Fruit fly (Drosophila melanogaster): ENCODE data around the gene CG12523.
A peak's percentile ranks its signal among the peaks of the same experiment; 100 is the strongest.

Gene CG12523

dm6 chr3L:10769218-10770018, 31.6 kb upstream of the CG12523 start (continued):
- TF ChIP-seq gce (GFP tag; IDR thresholded peaks at IDR 0.05), result peak; percentile 80; the same call in 2 of the 3 replicates
- TF ChIP-seq sob (GFP tag; IDR thresholded peaks at IDR 0.05), result peak; percentile 74
- TF ChIP-seq sim (GFP tag; IDR thresholded peaks at IDR 0.05), result peak; percentile 94
- no peak for TF ChIP-seq eyg (GFP tag; optimal IDR thresholded peaks at IDR 0.05)
- peak; percentile 72 for TF ChIP-seq CG4707 (GFP tag; optimal IDR thresholded peaks at IDR 0.05)
- peak; percentile 91 for TF ChIP-seq sqz (GFP tag; optimal IDR thresholded peaks at IDR 0.05)
- peak; percentile 39 for TF ChIP-seq Atf-2 (GFP tag; optimal IDR thresholded peaks at IDR 0.05)
- peak; percentile 85 for TF ChIP-seq peb (GFP tag; IDR thresholded peaks at IDR 0.05)
- no peak for TF ChIP-seq CG14860 (GFP tag; IDR thresholded peaks at IDR 0.05; ENCODE audit: partially characterized antibody)
- peak; percentile 73 for TF ChIP-seq danr (GFP tag; IDR thresholded peaks at IDR 0.05)
- TF ChIP-seq CG10979 (tag; optimal IDR thresholded peaks at IDR 0.05), result peak; percentile 99
- TF ChIP-seq ash1 (GFP tag; optimal IDR thresholded peaks at IDR 0.05), result no peak
- TF ChIP-seq CG34376 (GFP tag; optimal IDR thresholded peaks at IDR 0.05), result no peak
- no peak for TF ChIP-seq maf-S (GFP tag; optimal IDR thresholded peaks at IDR 0.05)
- peak; percentile 13 for TF ChIP-seq Fer1 (GFP tag; optimal IDR thresholded peaks at IDR 0.05)
- TF ChIP-seq CG33213 (GFP tag; optimal IDR thresholded peaks at IDR 0.05), result peak; percentile 27
- peak; percentile 16; the same call in 1 of the 2 replicates for TF ChIP-seq CG14441 (GFP tag; IDR thresholded peaks at IDR 0.05)
- no peak for TF ChIP-seq bbx (GFP tag; IDR thresholded peaks at IDR 0.05; ENCODE audit: partially characterized antibody)
- TF ChIP-seq Dip3 (GFP tag; optimal IDR thresholded peaks at IDR 0.05), result no peak
- peak; percentile 88 for TF ChIP-seq CG1233 (GFP tag; optimal IDR thresholded peaks at IDR 0.05)
- peak; percentile 94 for TF ChIP-seq D19A (tag; optimal IDR thresholded peaks at IDR 0.05)
- peak; percentile 39 for TF ChIP-seq CG17802 (tag; optimal IDR thresholded peaks at IDR 0.05)
- TF ChIP-seq CG10431 (GFP tag; optimal IDR thresholded peaks at IDR 0.05), result peak; percentile 88
- TF ChIP-seq CG2120 (GFP tag; optimal IDR thresholded peaks at IDR 0.05), result no peak
- no peak for TF ChIP-seq Doc3 (GFP tag; IDR thresholded peaks at IDR 0.05; ENCODE audit: partially characterized antibody)
- no peak for TF ChIP-seq CG7987 (GFP tag; optimal IDR thresholded peaks at IDR 0.05)
- TF ChIP-seq chm (GFP tag; IDR thresholded peaks at IDR 0.05), result peak; percentile 90
- peak; percentile 66 for TF ChIP-seq CG2116 (GFP tag; optimal IDR thresholded peaks at IDR 0.05)
- no peak for TF ChIP-seq Mes4 (GFP tag; optimal IDR thresholded peaks at IDR 0.05)
- peak; percentile 85 for TF ChIP-seq psq (GFP tag; optimal IDR thresholded peaks at IDR 0.05)
- peak; percentile 57 to 73 for TF ChIP-seq Hr51 (GFP tag; optimal IDR thresholded peaks at IDR 0.05)
- TF ChIP-seq CG16813 (GFP tag; IDR thresholded peaks at IDR 0.05; ENCODE audit: partially characterized antibody), result no peak
- no peak for TF ChIP-seq ato (GFP tag; IDR thresholded peaks at IDR 0.05; ENCODE audit: partially characterized antibody)
- 0 out of 2 replicates have a peak, but pooled peaks have one; percentile 50 for TF ChIP-seq dimm (GFP tag; IDR thresholded peaks at IDR 0.05)
- peak; percentile 84 for TF ChIP-seq CG11695 (GFP tag; IDR thresholded peaks at IDR 0.05)
- peak; percentile 81 for TF ChIP-seq Sox102F (GFP tag; optimal IDR thresholded peaks at IDR 0.05)
- TF ChIP-seq CG2199 (GFP tag; IDR thresholded peaks at IDR 0.05), result peak; percentile 98
- TF ChIP-seq CG7357 (GFP tag; IDR thresholded peaks at IDR 0.05), result peak; percentile 77; the same call in 2 of the 3 replicates
- TF ChIP-seq CG8765 (GFP tag; IDR thresholded peaks at IDR 0.05), result peak; percentile 95
- TF ChIP-seq CG17359 (tag; optimal IDR thresholded peaks at IDR 0.05), result peak; percentile 88
- peak; percentile 51; the same call in 1 of the 2 replicates for TF ChIP-seq CG32532 (GFP tag; IDR thresholded peaks at IDR 0.05)
- no peak for TF ChIP-seq CG3995 (GFP tag; optimal IDR thresholded peaks at IDR 0.05)
- peak; percentile 51 for TF ChIP-seq CG12236 (GFP tag; optimal IDR thresholded peaks at IDR 0.05)
- no peak for TF ChIP-seq Poxn (GFP tag; IDR thresholded peaks at IDR 0.05)
- no peak for TF ChIP-seq HLH4C (GFP tag; IDR thresholded peaks at IDR 0.05; ENCODE audit: partially characterized antibody)
- no peak for TF ChIP-seq en (GFP tag; optimal IDR thresholded peaks at IDR 0.05)
- TF ChIP-seq CG13624 (GFP tag; optimal IDR thresholded peaks at IDR 0.05), result peak; percentile 13
- no peak for TF ChIP-seq da (GFP tag; optimal IDR thresholded peaks at IDR 0.05)
- no peak for TF ChIP-seq exex (tag; optimal IDR thresholded peaks at IDR 0.05)
